Worm (Caenorhabditis elegans): ENCODE measurements around the gene aexr-1.

- TF ChIP-seq tab-1 (GFP tag; IDR thresholded peaks at IDR 0.05) (no peak), med-1 (GFP tag; optimal IDR thresholded peaks at IDR 0.05; ENCODE audit: insufficient read depth) (no peak), ref-1 (GFP tag; conservative IDR thresholded peaks at IDR 0.05) (no peak), klf-2 (GFP tag; conservative IDR thresholded peaks at IDR 0.05) (no peak), flt-1 (GFP tag; IDR thresholded peaks at IDR 0.05) (no peak), ztf-23 (GFP tag; IDR thresholded peaks at IDR 0.05) (no peak), T22C8.4 (GFP tag; IDR thresholded peaks at IDR 0.05) (no peak)
Observed at ce11 chrX:6609251-6609650, 25.8 kb downstream of the aexr-1 start.
